Worm (Caenorhabditis elegans): ENCODE data around the gene slcr-46.3.

DNA sequence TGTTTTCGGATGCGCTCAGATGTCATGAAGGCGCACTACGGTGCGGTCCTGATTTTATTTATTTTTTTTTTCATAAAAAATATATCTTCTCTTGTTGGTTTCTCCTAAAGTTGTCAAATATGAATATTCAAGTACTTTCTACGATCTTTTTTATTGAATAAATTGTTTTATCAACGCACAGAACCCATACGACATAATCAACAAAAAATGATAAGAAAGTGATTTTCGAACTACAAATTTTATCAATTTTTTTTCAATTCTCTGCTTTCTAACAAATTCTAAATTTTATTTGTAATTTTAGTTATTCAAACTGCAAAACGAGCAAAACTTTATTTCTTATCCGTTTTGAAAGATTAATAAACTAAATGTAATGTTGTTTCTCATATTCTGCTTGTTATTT, 22.0 kb downstream of the slcr-46.3 start:
- no peak for TF ChIP-seq lin-35 (GFP tag; optimal IDR thresholded peaks at IDR 0.05)
- TF ChIP-seq ztf-4 (tag; optimal IDR thresholded peaks at IDR 0.05): no peak
- no peak for TF ChIP-seq fkh-10 (GFP tag; optimal IDR thresholded peaks at IDR 0.05)
- no peak for TF ChIP-seq nhr-19 (GFP tag; conservative IDR thresholded peaks at IDR 0.05)
- no peak for TF ChIP-seq mdl-1 (tag; optimal IDR thresholded peaks at IDR 0.05)
- no peak for TF ChIP-seq fos-1 (tag; optimal IDR thresholded peaks at IDR 0.05)
- no peak for TF ChIP-seq dpl-1 (GFP tag; optimal IDR thresholded peaks at IDR 0.05)
